Worm (Caenorhabditis elegans) whole organism, early embryonic: ENCODE results near the gene pqn-53.

Experiments
- B0310.2 ChIP-seq: sonication (generic microtip); optimal IDR thresholded peaks from 2 replicates; lab custom pipeline; 2016; ENCODE audit warnings: mild to moderate bottlenecking, missing genetic modification characterization, missing compliant biosample characterization
- F13C5.2 ChIP-seq: sonication (generic microtip); optimal IDR thresholded peaks from 2 replicates; lab custom pipeline; 2017; ENCODE audit warnings: mild to moderate bottlenecking, missing genetic modification characterization, inconsistent platforms, missing compliant biosample characterization
- aly-1 ChIP-seq: sonication (generic microtip); optimal IDR thresholded peaks from 2 replicates; lab custom pipeline; 2016; ENCODE audit warnings: missing genetic modification characterization, missing compliant biosample characterization
- ama-1 ChIP-seq: fragments of 150-350 bp; optimal IDR thresholded peaks from 2 replicates; lab custom pipeline; 2014
- ceh-13 ChIP-seq: fragments of 200-800 bp; sonication (Bioruptor generic); optimal IDR thresholded peaks from 2 replicates; lab custom pipeline; 2018; ENCODE audit warnings: mild to moderate bottlenecking, missing genetic modification characterization, missing compliant biosample characterization
- ceh-36 ChIP-seq: sonication (generic microtip); optimal IDR thresholded peaks from 2 replicates; lab custom pipeline; 2016; ENCODE audit warnings: missing genetic modification characterization, inconsistent platforms, missing compliant biosample characterization
- ets-7 ChIP-seq: sonication (generic microtip); optimal IDR thresholded peaks from 2 replicates; lab custom pipeline; 2016; ENCODE audit warnings: missing genotype, missing genetic modification characterization, missing compliant biosample characterization
- flt-1 ChIP-seq: fragments of 200-800 bp; sonication (Bioruptor generic); IDR thresholded peaks from 2 replicates; pipeline ENCODE4 v1.3.6; 2022; ENCODE audit warnings: missing genetic modification characterization, missing compliant biosample characterization
- hmbx-1 ChIP-seq: sonication (generic microtip); optimal IDR thresholded peaks from 2 replicates; lab custom pipeline; 2016; ENCODE audit warnings: mild to moderate bottlenecking, missing genetic modification characterization, missing compliant biosample characterization
- hmg-4 ChIP-seq: fragments of 200-800 bp; sonication (Bioruptor generic); optimal IDR thresholded peaks from 2 replicates; lab custom pipeline; 2018; ENCODE audit warnings: mild to moderate bottlenecking, missing genetic modification characterization, missing compliant biosample characterization
- hnd-1 ChIP-seq: sonication (generic microtip); optimal IDR thresholded peaks from 2 replicates; lab custom pipeline; 2016; ENCODE audit warnings: missing genetic modification characterization, missing compliant biosample characterization
- pes-1 ChIP-seq: fragments of 200-800 bp; sonication (Bioruptor generic); IDR thresholded peaks from 2 replicates; pipeline ENCODE4 v1.3.6; 2022; ENCODE audit warnings: missing genetic modification reagents, missing genetic modification characterization, missing compliant biosample characterization
- scrt-1 ChIP-seq: fragments of 200-800 bp; sonication (Bioruptor generic); IDR thresholded peaks from 2 replicates; pipeline ENCODE4 v1.3.6; 2022; ENCODE audit warnings: missing genetic modification characterization, missing compliant biosample characterization
- sea-1 ChIP-seq: fragments of 200-800 bp; sonication (Bioruptor generic); conservative IDR thresholded peaks from 2 replicates; pipeline ENCODE4 v1.3.6; 2022; ENCODE audit warnings: missing genetic modification characterization, missing compliant biosample characterization
- tbx-11 ChIP-seq: fragments of 200-800 bp; sonication (Bioruptor generic); IDR thresholded peaks from 2 replicates; pipeline ENCODE4 v1.3.6; 2022; ENCODE audit warnings: missing genetic modification characterization, missing compliant biosample characterization
- tbx-37 ChIP-seq: fragments of 200-800 bp; sonication (Bioruptor generic); conservative IDR thresholded peaks from 2 replicates; pipeline ENCODE4 v1.3.6; 2022; ENCODE audit warnings: missing genetic modification reagents, missing genetic modification characterization, missing compliant biosample characterization
- tra-4 ChIP-seq: sonication (generic microtip); optimal IDR thresholded peaks from 2 replicates; lab custom pipeline; 2017; ENCODE audit warnings: missing genetic modification characterization, missing compliant biosample characterization

pqn-53 gene

DNA sequence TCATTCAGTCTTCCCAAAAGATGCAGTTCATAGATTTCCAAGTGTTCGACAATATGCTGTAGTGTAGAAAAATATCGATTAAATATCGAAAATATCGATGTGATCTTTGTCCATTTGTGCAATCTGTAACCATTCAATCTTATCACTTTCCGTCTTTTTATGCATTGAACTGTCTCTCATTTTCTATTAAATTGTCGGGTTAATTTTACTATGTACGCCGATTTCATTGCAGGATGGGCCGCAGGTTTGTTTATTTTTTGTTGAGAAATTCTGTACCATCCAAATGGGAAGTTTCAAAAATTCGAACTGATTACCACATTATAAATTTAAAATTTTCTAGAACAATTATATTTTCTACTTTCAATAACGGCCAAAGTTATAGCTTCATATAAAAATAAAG lies 19.0 kb upstream of the pqn-53 start, which contains the start of gene R07B7.8:
Gene R07B7.8, minus strand, starts transcription at position 101 of the 400 bp plus-strand sequence.
- TF ChIP-seq hmg-4 (GFP tag; lab: Kevin White, UChicago) = no peak
- no peak for TF ChIP-seq tbx-11 (GFP tag; lab: Robert Waterston, UW)
- TF ChIP-seq F13C5.2 (tag; lab: Kevin White, UChicago) = no peak
- TF ChIP-seq sea-1 (GFP tag; lab: Robert Waterston, UW) = no peak
- TF ChIP-seq tra-4 (tag; lab: Kevin White, UChicago) = no peak
- no peak for TF ChIP-seq ama-1 (lab: Kevin White, UChicago)
- no peak for TF ChIP-seq B0310.2
- TF ChIP-seq ceh-36 (tag; lab: Kevin White, UChicago) = no peak
- no peak for TF ChIP-seq flt-1

DNA sequence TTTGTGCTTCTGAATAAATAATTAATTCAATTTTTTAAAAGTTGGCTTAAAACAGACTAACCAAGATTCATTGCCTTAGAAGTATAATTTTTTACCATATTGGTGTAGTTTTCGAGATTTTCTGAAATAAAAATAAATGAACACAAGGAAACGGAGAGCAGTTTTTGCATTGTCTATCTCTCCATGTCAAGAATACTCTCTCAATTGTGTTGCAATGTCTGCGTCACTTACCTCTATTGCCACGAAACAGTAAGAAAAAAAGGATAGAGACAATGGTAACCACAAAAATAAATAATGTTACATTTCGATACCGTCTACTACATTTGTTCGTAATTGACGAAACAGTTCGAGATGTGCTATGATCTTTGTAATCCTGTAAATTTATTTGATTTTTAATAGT lies 17.7 kb upstream of the pqn-53 start, which contains the start of gene R07B7.10:
Gene R07B7.10, plus strand, starts transcription at position 285 of the 400 bp plus-strand sequence.
- TF ChIP-seq scrt-1 (no peak), hmg-4 (GFP tag; lab: Kevin White, UChicago) (no peak), ama-1 (lab: Kevin White, UChicago) (no peak), sea-1 (GFP tag; lab: Robert Waterston, UW) (no peak), aly-1 (no peak), hnd-1 (no peak), flt-1 (no peak), tbx-37 (GFP tag; lab: Robert Waterston, UW) (no peak), pes-1 (GFP tag; lab: Robert Waterston, UW) (no peak), ceh-13 (GFP tag; lab: Kevin White, UChicago) (no peak), ets-7 (tag; lab: Kevin White, UChicago) (no peak), F13C5.2 (tag; lab: Kevin White, UChicago) (no peak), B0310.2 (no peak)

DNA sequence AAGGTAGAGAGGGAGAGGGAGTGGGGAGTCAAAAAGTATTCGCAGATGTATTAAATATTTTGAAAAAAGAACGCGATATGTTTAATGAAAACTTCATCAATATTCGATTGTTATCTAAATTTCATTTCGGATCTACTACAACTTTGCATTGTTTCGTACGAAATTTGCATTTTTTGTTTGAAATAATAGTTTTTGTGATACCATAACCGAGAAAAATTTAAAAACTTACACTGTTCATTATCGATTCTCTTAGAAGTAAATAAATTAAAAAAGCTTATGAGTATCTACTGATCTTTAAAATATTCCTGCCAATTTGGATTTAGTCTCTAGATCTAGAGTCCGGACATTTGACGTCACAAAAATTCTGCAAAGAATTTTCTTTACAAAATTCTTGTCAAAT lies 15.1 kb upstream of the pqn-53 start, which contains the start of gene R07B7.9:
Gene R07B7.9, minus strand, starts transcription at position 101 of the 400 bp plus-strand sequence.
- TF ChIP-seq sea-1 (GFP tag; lab: Robert Waterston, UW) (no peak), aly-1 (no peak), ets-7 (tag; lab: Kevin White, UChicago) (no peak), ama-1 (lab: Kevin White, UChicago) (no peak), tbx-11 (GFP tag; lab: Robert Waterston, UW) (no peak), ceh-36 (tag; lab: Kevin White, UChicago) (no peak), flt-1 (no peak), hmbx-1 (tag; lab: Kevin White, UChicago) (no peak), F13C5.2 (tag; lab: Kevin White, UChicago) (no peak)

DNA sequence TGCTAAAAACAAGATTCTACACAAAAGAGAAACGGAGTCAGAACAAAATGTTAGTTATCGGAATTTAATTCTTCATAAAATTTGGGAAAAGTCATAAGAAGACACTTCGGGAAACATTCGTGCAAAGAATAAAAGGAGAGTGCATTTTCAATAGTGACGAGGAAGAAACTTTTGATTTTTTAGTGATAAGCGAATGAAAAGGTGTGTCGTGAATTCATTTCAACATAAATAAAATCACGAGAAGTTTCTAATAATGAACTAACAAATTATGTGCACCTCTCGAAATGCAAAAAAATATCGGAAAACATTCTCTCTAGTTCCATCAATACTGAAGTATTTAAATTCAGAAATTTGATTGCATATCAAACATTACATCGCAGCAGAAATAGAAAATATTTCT lies 10.8 kb upstream of the pqn-53 start:
- no peak for TF ChIP-seq hmbx-1 (tag; lab: Kevin White, UChicago)

DNA sequence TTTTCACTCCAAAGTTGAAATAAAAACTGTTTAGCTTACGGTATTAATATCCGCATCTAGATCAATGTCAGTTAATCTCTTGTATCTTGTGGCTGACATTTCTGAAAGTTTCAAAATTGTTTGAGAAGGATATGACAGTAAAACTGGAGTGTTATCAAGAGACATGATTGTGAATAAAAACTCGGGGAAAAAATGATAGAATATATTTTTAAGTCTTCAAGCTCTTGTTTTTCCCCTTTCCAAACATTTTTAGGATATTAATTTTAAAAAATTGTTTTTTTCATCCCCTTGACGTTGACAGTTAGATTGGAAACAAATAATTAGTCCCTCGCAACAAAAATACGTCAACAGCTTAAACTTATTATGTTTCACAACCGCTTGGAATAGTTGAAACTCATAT lies 9.7 kb upstream of the pqn-53 start, which contains the start of gene R07B7.6:
Gene R07B7.6, minus strand, starts transcription at position 101 of the 400 bp plus-strand sequence.
- TF ChIP-seq F13C5.2 (tag; lab: Kevin White, UChicago) (no peak), tra-4 (tag; lab: Kevin White, UChicago) (no peak), ets-7 (tag; lab: Kevin White, UChicago) (no peak), aly-1 (no peak), B0310.2 (no peak), pes-1 (GFP tag; lab: Robert Waterston, UW) (no peak), flt-1 (no peak), hmbx-1 (tag; lab: Kevin White, UChicago) (no peak), sea-1 (GFP tag; lab: Robert Waterston, UW) (no peak), tbx-37 (GFP tag; lab: Robert Waterston, UW) (no peak), ceh-13 (GFP tag; lab: Kevin White, UChicago) (no peak)

DNA sequence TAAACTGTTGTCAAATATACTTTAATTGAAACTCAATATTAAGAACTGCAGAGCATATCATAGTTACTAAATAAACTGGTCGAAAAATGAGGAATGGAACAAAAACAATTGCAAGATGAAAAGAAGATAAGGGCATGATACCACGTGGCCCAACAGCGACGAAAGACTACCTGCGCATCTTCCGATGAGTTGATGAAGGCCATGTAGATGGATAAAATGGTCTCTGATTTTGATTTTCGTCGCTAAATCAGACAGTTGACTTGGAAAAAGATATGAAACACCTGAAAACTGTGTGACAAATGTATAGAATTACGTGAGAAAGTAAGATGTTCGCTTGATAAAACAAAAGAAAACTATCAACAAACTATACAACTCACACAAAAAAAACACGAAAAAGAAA lies 6.3 kb upstream of the pqn-53 start:
- TF ChIP-seq ets-7 (tag; lab: Kevin White, UChicago) (no peak), tra-4 (tag; lab: Kevin White, UChicago) (no peak), aly-1 (no peak), B0310.2 (no peak), scrt-1 (no peak), pes-1 (GFP tag; lab: Robert Waterston, UW) (no peak), tbx-37 (GFP tag; lab: Robert Waterston, UW) (no peak)

DNA sequence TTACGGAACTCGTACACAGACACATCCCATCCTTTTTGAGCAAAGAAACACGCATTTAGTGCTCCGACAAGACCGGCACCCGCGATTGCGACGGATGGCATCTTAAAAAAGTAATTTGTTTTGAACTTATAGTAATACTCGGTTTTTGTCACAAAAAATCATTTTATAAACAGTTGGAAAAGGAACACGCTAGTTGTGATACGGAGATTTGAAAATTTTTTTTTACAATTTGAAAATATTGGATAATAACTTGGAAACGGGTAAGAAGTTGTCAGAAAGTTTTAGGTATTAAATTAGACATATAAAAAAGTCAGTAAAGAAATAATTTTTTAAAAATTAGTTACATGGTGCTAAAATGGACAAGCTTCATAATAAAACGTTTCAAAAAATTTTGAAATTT lies 5.2 kb upstream of the pqn-53 start, which contains the start of gene kmo-1:
Gene kmo-1, minus strand, starts transcription at position 101 of the 400 bp plus-strand sequence.
- no peak for TF ChIP-seq scrt-1
- TF ChIP-seq ceh-36 (tag; lab: Kevin White, UChicago) = no peak
- no peak for TF ChIP-seq hmbx-1 (tag; lab: Kevin White, UChicago)
- TF ChIP-seq hmg-4 (GFP tag; lab: Kevin White, UChicago) = no peak
- TF ChIP-seq sea-1 (GFP tag; lab: Robert Waterston, UW) = no peak
- no peak for TF ChIP-seq F13C5.2 (tag; lab: Kevin White, UChicago)

DNA sequence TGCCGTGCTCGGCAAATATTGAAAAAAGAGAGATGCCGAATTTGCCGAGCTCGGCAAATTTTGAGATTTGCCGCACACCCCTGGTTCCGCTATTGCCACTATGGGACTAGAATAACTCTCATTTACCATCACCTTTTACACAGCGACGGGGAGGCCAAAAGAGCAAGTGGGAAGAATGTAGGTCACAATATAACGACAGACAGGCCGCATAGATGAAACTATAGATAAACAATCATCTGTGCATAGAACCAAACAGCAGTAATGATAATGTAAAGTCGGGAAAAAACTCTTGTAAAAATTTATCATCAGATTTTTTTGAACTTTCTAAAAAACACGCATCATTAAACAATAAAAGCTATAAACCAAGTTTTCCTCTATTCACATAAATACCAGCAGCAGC lies 3.2 kb upstream of the pqn-53 start, which contains the start of gene kmo-2:
Gene kmo-2, minus strand, starts transcription at position 101 of the 400 bp plus-strand sequence.
- TF ChIP-seq flt-1 (no peak), ama-1 (lab: Kevin White, UChicago) (no peak), aly-1 (no peak)

DNA sequence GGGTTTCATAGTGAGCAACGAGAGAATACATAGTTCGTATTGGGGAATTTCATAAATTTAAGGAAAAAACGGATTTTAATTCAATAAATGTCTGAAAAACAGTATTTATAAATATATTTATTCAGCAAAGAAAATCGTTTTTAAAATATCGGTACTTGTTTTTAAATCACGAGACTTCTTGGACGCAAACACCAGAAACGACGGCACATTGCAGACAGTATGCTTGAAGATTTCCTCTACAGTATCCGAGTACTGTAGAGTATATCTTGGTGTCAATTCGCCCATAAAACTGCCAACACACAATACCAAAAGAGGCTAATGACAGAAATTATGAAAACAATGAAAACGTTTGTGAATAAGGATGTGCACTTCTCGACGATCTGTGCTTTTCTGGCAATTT lies 668 bp upstream of the pqn-53 start:
- TF ChIP-seq ceh-36 (tag; lab: Kevin White, UChicago) (no peak), ama-1 (lab: Kevin White, UChicago) (no peak), tbx-37 (GFP tag; lab: Robert Waterston, UW) (no peak), F13C5.2 (tag; lab: Kevin White, UChicago) (no peak), B0310.2 (no peak), tra-4 (tag; lab: Kevin White, UChicago) (no peak), ets-7 (tag; lab: Kevin White, UChicago) (no peak)
